Worm (Caenorhabditis elegans): ENCODE results near the gene F09E10.1.

DNA sequence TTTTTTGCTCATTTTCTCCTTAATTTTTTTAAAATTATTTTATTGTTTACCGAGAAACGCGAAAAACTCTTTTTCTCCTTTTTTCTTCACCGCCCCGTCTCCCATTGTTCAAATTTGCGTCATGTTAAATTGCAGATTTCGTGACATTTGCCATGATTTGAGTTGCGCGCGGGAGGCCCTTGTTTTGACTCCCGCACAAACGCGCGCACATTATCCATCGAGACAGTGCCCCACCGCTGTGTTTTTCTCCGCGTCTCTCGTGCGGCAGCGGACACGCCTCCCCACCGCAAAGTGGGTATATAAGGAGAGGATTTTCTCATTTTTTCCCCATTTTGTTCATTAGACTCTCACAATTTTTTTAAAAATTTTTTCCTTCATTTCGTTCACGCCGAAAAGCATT, 26.6 kb upstream of the F09E10.1 start:
- TF ChIP-seq ztf-11 (tag; optimal IDR thresholded peaks at IDR 0.05): no peak
- TF ChIP-seq jun-1 (tag; optimal IDR thresholded peaks at IDR 0.05): no peak
- no peak for TF ChIP-seq nhr-25 (tag; optimal IDR thresholded peaks at IDR 0.05)
- TF ChIP-seq ceh-82 (tag; optimal IDR thresholded peaks at IDR 0.05): no peak
- no peak for TF ChIP-seq sea-2 (GFP tag; optimal IDR thresholded peaks at IDR 0.05)

Measured in whole organism, L3 larva.